Fruit fly (Drosophila melanogaster): ENCODE results near the gene Gbeta5.

- TF ChIP-seq h (optimal IDR thresholded peaks at IDR 0.05) (no peak), ttk (optimal IDR thresholded peaks at IDR 0.05) (no peak), Myc (optimal IDR thresholded peaks at IDR 0.05) (no peak)
Measured at dm6 chrX:8196157-8196526, 44.1 kb upstream of the Gbeta5 start.

Measured in Kc167 (cell line).